Fruit fly (Drosophila melanogaster) whole organism, wandering third instar larva: Measurements from ENCODE around the gene noi.

Source experiments
- Dfd ChIP-seq: fragments of >200 bp; optimal IDR thresholded peaks from 2 replicates; lab custom pipeline; 2017; ENCODE audit warnings: missing biosample characterization, missing genetic modification characterization
- Hr78 ChIP-seq: fragments of >200 bp; optimal IDR thresholded peaks from 2 replicates; lab custom pipeline; 2017; ENCODE audit warnings: missing biosample characterization, missing genetic modification characterization
- N ChIP-seq: fragments of >200 bp; optimal IDR thresholded peaks from 2 replicates; lab custom pipeline; 2018; ENCODE audit warnings: missing biosample characterization, missing external identifiers, missing genetic modification characterization
- Sp1 ChIP-seq: fragments of 200-800 bp; sonication (Bioruptor generic); optimal IDR thresholded peaks from 3 replicates; lab custom pipeline; 2019; ENCODE audit warnings: missing biosample characterization, mild to moderate bottlenecking, missing genetic modification characterization, moderate library complexity
- Vsx2 ChIP-seq: fragments of 200-300, 225-300 bp; sonication (Bioruptor generic); optimal IDR thresholded peaks from 2 replicates; lab custom pipeline; 2018; ENCODE audit warnings: missing biosample characterization, missing genetic modification characterization; ENCODE audit not compliant: partially characterized antibody
- pan ChIP-seq: fragments of >200 bp; optimal IDR thresholded peaks from 2 replicates; lab custom pipeline; 2017
- usp ChIP-seq: fragments of >200 bp; optimal IDR thresholded peaks from 2 replicates; lab custom pipeline; 2017; ENCODE audit warnings: missing biosample characterization, missing genetic modification characterization
- woc ChIP-seq: sonication (Bioruptor generic); optimal IDR thresholded peaks from 2 replicates; lab custom pipeline; 2016; ENCODE audit warnings: missing biosample characterization, mild to moderate bottlenecking, missing genetic modification characterization

DNA sequence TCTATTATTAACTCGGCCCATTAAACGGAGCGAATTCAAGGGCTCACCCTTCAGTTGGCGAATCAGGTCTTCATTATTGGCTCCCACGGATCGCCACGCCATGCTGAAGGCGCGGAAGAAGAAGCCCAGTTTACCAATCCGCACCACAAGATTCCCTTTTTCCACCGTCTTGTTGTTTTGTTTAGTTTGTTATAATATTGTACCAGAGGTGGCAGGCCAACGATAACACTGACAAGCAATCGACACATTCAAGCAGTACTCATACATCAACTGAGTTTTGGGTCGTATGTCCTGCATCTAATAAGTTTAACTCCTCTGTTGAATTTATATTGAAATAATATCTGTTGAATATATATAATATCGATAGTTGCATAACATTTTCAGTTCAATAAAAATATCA lies 37.2 kb downstream of the noi start, which contains the start of gene Pcmt:
- TF ChIP-seq Dfd (GFP tag; lab: Kevin White, UChicago) (no peak), N (GFP tag; lab: Kevin White, UChicago) (no peak), woc (GFP tag; lab: Kevin White, UChicago) (no peak), usp (GFP tag; lab: Kevin White, UChicago) (no peak), Vsx2 (GFP tag; lab: Kevin White, UChicago) (no peak), Sp1 (GFP tag; lab: Kevin White, UChicago) (no peak), Hr78 (GFP tag; lab: Kevin White, UChicago) (no peak), pan (no peak)
